Fruit fly (Drosophila melanogaster) whole organism, embryonic: ENCODE data around the gene tws.

ENCODE experiments used
- Adf1 ChIP-seq: fragments of 200-800 bp; sonication (Bioruptor generic); IDR thresholded peaks from 2 replicates; pipeline ENCODE4 v1.3.6; 2022; ENCODE audit warnings: missing biosample characterization, missing genetic modification characterization
- CG10431 ChIP-seq: fragments of 200-800 bp; sonication (Bioruptor generic); optimal IDR thresholded peaks from 3 replicates; lab custom pipeline; 2018; ENCODE audit warnings: missing biosample characterization, mild to moderate bottlenecking, missing genetic modification characterization
- CG10462 ChIP-seq: fragments of 200-800 bp; sonication (Bioruptor generic); optimal IDR thresholded peaks from 2 replicates; lab custom pipeline; 2016; ENCODE audit warnings: missing biosample characterization, missing genetic modification characterization
- CG10543 ChIP-seq: fragments of 200-800 bp; sonication (Bioruptor generic); optimal IDR thresholded peaks from 3 replicates; lab custom pipeline; 2017; ENCODE audit warnings: missing biosample characterization, mild to moderate bottlenecking, missing genetic modification characterization, moderate library complexity
- CG11504 ChIP-seq: fragments of 200-800 bp; sonication (Bioruptor generic); optimal IDR thresholded peaks from 3 replicates; lab custom pipeline; 2019; ENCODE audit warnings: missing biosample characterization, mild to moderate bottlenecking, missing genetic modification characterization, moderate library complexity
- CG11695 ChIP-seq: fragments of 200-800 bp; sonication (Bioruptor generic); IDR thresholded peaks from 3 replicates; pipeline ENCODE4 v1.3.6; 2022; ENCODE audit warnings: missing biosample characterization, missing genetic modification characterization
- CG11696 ChIP-seq: fragments of 200-800 bp; sonication (Bioruptor generic); IDR thresholded peaks from 2 replicates; pipeline ENCODE4 v1.3.6; 2022; ENCODE audit warnings: missing biosample characterization, missing genetic modification characterization
- CG12659 ChIP-seq: fragments of 200-800 bp; sonication (Bioruptor generic); optimal IDR thresholded peaks from 3 replicates; lab custom pipeline; 2017; ENCODE audit warnings: mild to moderate bottlenecking, missing biosample characterization, missing genetic modification reagents, missing genetic modification characterization
- CG13624 ChIP-seq: fragments of 200-800 bp; sonication (Bioruptor generic); optimal IDR thresholded peaks from 2 replicates; lab custom pipeline; 2016; ENCODE audit warnings: missing biosample characterization, missing genetic modification characterization
- CG14710 ChIP-seq: fragments of 200-800 bp; sonication (Bioruptor generic); optimal IDR thresholded peaks from 3 replicates; lab custom pipeline; 2019; ENCODE audit warnings: missing biosample characterization, mild to moderate bottlenecking, missing genetic modification characterization, moderate library complexity
- CG16813 ChIP-seq: fragments of 200-800 bp; sonication (Bioruptor generic); IDR thresholded peaks from 3 replicates; pipeline ENCODE4 v1.3.6; 2022; ENCODE audit warnings: missing biosample characterization, missing genetic modification characterization; ENCODE audit not compliant: partially characterized antibody
- CG17361 ChIP-seq: fragments of 200-800 bp; sonication (Bioruptor generic); IDR thresholded peaks from 3 replicates; pipeline ENCODE4 v1.3.6; 2022; ENCODE audit warnings: missing biosample characterization, missing genetic modification characterization
- CG17612 ChIP-seq: fragments of 200-800 bp; sonication (Bioruptor generic); IDR thresholded peaks from 2 replicates; pipeline ENCODE4 v1.3.6; 2022; ENCODE audit warnings: missing biosample characterization, missing genetic modification characterization
- CG17802 ChIP-seq: fragments of 200-800 bp; sonication (Bioruptor generic); optimal IDR thresholded peaks from 2 replicates; lab custom pipeline; 2018; ENCODE audit warnings: missing biosample characterization, mild to moderate bottlenecking, missing genetic modification characterization, moderate library complexity
- CG1792 ChIP-seq: fragments of 200-800 bp; sonication (Bioruptor generic); optimal IDR thresholded peaks from 2 replicates; lab custom pipeline; 2016; ENCODE audit warnings: missing biosample characterization, missing genetic modification characterization
- CG1832 ChIP-seq: fragments of 200-800 bp; sonication (Bioruptor generic); optimal IDR thresholded peaks from 2 replicates; lab custom pipeline; 2017; ENCODE audit warnings: missing biosample characterization, mild to moderate bottlenecking, missing genetic modification characterization, inconsistent platforms
- CG2199 ChIP-seq: fragments of 200-800 bp; sonication (Bioruptor generic); IDR thresholded peaks from 3 replicates; pipeline ENCODE4 v1.3.6; 2022; ENCODE audit warnings: missing biosample characterization, missing genetic modification characterization
- CG4404 ChIP-seq: fragments of 200-800 bp; sonication (Bioruptor generic); IDR thresholded peaks from 2 replicates; pipeline ENCODE4 v1.3.6; 2022; ENCODE audit warnings: missing biosample characterization, missing genetic modification characterization
- CG5180 ChIP-seq: fragments of 200-800 bp; sonication (Bioruptor generic); optimal IDR thresholded peaks from 3 replicates; lab custom pipeline; 2017; ENCODE audit warnings: missing biosample characterization, missing genetic modification characterization, mild to moderate bottlenecking, moderate library complexity, missing genetic modification reagents
- CG6683 ChIP-seq: fragments of 200-800 bp; sonication (Bioruptor generic); optimal IDR thresholded peaks from 2 replicates; lab custom pipeline; 2017; ENCODE audit warnings: missing biosample characterization, mild to moderate bottlenecking, missing genetic modification characterization, missing genetic modification reagents
- CG7271 ChIP-seq: fragments of 200-800 bp; sonication (Bioruptor generic); optimal IDR thresholded peaks from 2 replicates; lab custom pipeline; 2018; ENCODE audit warnings: missing biosample characterization, mild to moderate bottlenecking, missing genetic modification characterization, moderate library complexity
- CG7745 ChIP-seq: fragments of 200-800 bp; sonication (Bioruptor generic); optimal IDR thresholded peaks from 2 replicates; lab custom pipeline; 2018; ENCODE audit warnings: missing biosample characterization, mild to moderate bottlenecking, missing genetic modification characterization, moderate library complexity
- CG7839 ChIP-seq: fragments of 200-800 bp; sonication (Bioruptor generic); optimal IDR thresholded peaks from 3 replicates; lab custom pipeline; 2018; ENCODE audit warnings: missing biosample characterization, mild to moderate bottlenecking, missing genetic modification characterization, moderate library complexity
- CG8089 ChIP-seq: fragments of 200-800 bp; sonication (Bioruptor generic); optimal IDR thresholded peaks from 3 replicates; lab custom pipeline; 2016; ENCODE audit warnings: missing biosample characterization, missing genetic modification characterization
- Camta ChIP-seq: fragments of 200-800 bp; sonication (Bioruptor generic); optimal IDR thresholded peaks from 2 replicates; lab custom pipeline; 2016; ENCODE audit warnings: missing biosample characterization, missing genetic modification characterization
- Dbx ChIP-seq: fragments of 200-800 bp; sonication (Bioruptor generic); IDR thresholded peaks from 3 replicates; pipeline ENCODE4 v1.3.6; 2022; ENCODE audit warnings: missing biosample characterization, missing genetic modification characterization
- Eip74EF ChIP-seq, 2 experiments: fragments of 200-800 bp in 1 of 2; fragments of >200 bp in 1 of 2; sonication (Bioruptor generic) in 1 of 2; optimal IDR thresholded peaks; 2 replicates each; lab custom pipeline; 2017 to 2019; ENCODE audit warnings: missing biosample characterization in 2 of 2, missing genetic modification characterization in 2 of 2, mild to moderate bottlenecking in 1 of 2, moderate library complexity in 1 of 2
- Elba2 ChIP-seq: fragments of 200-800 bp; sonication (Bioruptor generic); optimal IDR thresholded peaks from 3 replicates; lab custom pipeline; 2016; ENCODE audit warnings: missing biosample characterization, missing genetic modification characterization
- Ets97D ChIP-seq: fragments of 200-800 bp; sonication (Bioruptor generic); optimal IDR thresholded peaks from 3 replicates; lab custom pipeline; 2016; ENCODE audit warnings: missing biosample characterization, missing genetic modification characterization
- Fer2 ChIP-seq: fragments of 200-800 bp; sonication (Bioruptor generic); optimal IDR thresholded peaks from 2 replicates; lab custom pipeline; 2018; ENCODE audit warnings: missing biosample characterization, mild to moderate bottlenecking, missing genetic modification characterization, moderate library complexity
- Myb ChIP-seq: fragments of 200-800 bp; sonication (Bioruptor generic); optimal IDR thresholded peaks from 2 replicates; lab custom pipeline; 2016; ENCODE audit warnings: missing biosample characterization, missing genetic modification characterization
- NFAT ChIP-seq: fragments of 200-800 bp; sonication (Bioruptor generic); IDR thresholded peaks from 2 replicates; pipeline ENCODE4 v1.3.6; 2022; ENCODE audit warnings: missing biosample characterization, missing genetic modification characterization
- Sry-β ChIP-seq: fragments of 200-800 bp; sonication (Bioruptor generic); optimal IDR thresholded peaks from 2 replicates; lab custom pipeline; 2018; ENCODE audit warnings: missing biosample characterization, mild to moderate bottlenecking, missing genetic modification characterization, moderate library complexity
- Vsx1 ChIP-seq: fragments of 200-800 bp; sonication (Bioruptor generic); optimal IDR thresholded peaks from 2 replicates; lab custom pipeline; 2017; ENCODE audit warnings: missing biosample characterization, mild to moderate bottlenecking, missing genetic modification characterization, missing genetic modification reagents
- ac ChIP-seq: fragments of 200-800 bp; sonication (Bioruptor generic); optimal IDR thresholded peaks from 3 replicates; lab custom pipeline; 2017; ENCODE audit warnings: missing biosample characterization, mild to moderate bottlenecking, missing genetic modification characterization
- br ChIP-seq: fragments of >200 bp; optimal IDR thresholded peaks from 2 replicates; lab custom pipeline; 2017
- dimm ChIP-seq: fragments of 200-800 bp; sonication (Bioruptor generic); IDR thresholded peaks from 2 replicates; pipeline ENCODE4 v1.3.6; 2022; ENCODE audit warnings: missing biosample characterization, missing genetic modification characterization
- dmrt11E ChIP-seq: fragments of 200-800 bp; sonication (Bioruptor generic); optimal IDR thresholded peaks from 3 replicates; lab custom pipeline; 2018; ENCODE audit warnings: missing biosample characterization, mild to moderate bottlenecking, missing genetic modification characterization, moderate library complexity
- gfzf ChIP-seq: fragments of 200-800 bp; sonication (Bioruptor generic); optimal IDR thresholded peaks from 2 replicates; lab custom pipeline; 2016; ENCODE audit warnings: missing biosample characterization, mild to moderate bottlenecking, missing genetic modification characterization, moderate library complexity
- knrl ChIP-seq: fragments of 200-800 bp; sonication (Bioruptor generic); IDR thresholded peaks from 3 replicates; pipeline ENCODE4 v1.3.6; 2022; ENCODE audit warnings: missing biosample characterization, missing genetic modification characterization; ENCODE audit not compliant: partially characterized antibody
- lov ChIP-seq, 2 experiments: fragments of 200-800 bp in 1 of 2; fragments of >200 bp in 1 of 2; sonication (Bioruptor generic) in 1 of 2; IDR thresholded peaks in 1 of 2; optimal IDR thresholded peaks in 1 of 2; 2 replicates in 1 of 2; 3 replicates in 1 of 2; pipeline versions ENCODE4 v1.3.6 to Lab custom; 2017 to 2022; ENCODE audit warnings: missing biosample characterization in 1 of 2, missing genetic modification characterization in 1 of 2
- mirr ChIP-seq: fragments of 200-800 bp; sonication (Bioruptor generic); optimal IDR thresholded peaks from 3 replicates; lab custom pipeline; 2018; ENCODE audit warnings: missing biosample characterization, mild to moderate bottlenecking, missing genetic modification characterization
- pb ChIP-seq: fragments of 200-800 bp; sonication (Bioruptor generic); optimal IDR thresholded peaks from 3 replicates; lab custom pipeline; 2016; ENCODE audit warnings: missing biosample characterization, missing genetic modification characterization
- pzg ChIP-seq: fragments of 200-800 bp; sonication (Bioruptor generic); optimal IDR thresholded peaks from 3 replicates; lab custom pipeline; 2018; ENCODE audit warnings: missing biosample characterization, mild to moderate bottlenecking, missing genetic modification characterization, moderate library complexity
- run ChIP-seq: fragments of 200-800 bp; sonication (Bioruptor generic); optimal IDR thresholded peaks from 3 replicates; lab custom pipeline; 2018; ENCODE audit warnings: missing biosample characterization, mild to moderate bottlenecking, missing genetic modification characterization
- slbo ChIP-seq: fragments of 200-800 bp; sonication (Bioruptor generic); IDR thresholded peaks from 2 replicates; pipeline ENCODE4 v1.3.6; 2022; ENCODE audit warnings: missing biosample characterization, missing genetic modification characterization
- sr ChIP-seq: fragments of 200-800 bp; sonication (Bioruptor generic); IDR thresholded peaks from 3 replicates; pipeline ENCODE4 v1.3.6; 2022; ENCODE audit warnings: missing biosample characterization, missing genetic modification characterization
- vnd ChIP-seq: fragments of 200-800 bp; sonication (Bioruptor generic); IDR thresholded peaks from 3 replicates; pipeline ENCODE4 v1.3.6; 2022; ENCODE audit warnings: missing biosample characterization, missing genetic modification characterization; ENCODE audit not compliant: partially characterized antibody
- wdn ChIP-seq: fragments of 200-800 bp; sonication (Bioruptor generic); IDR thresholded peaks from 2 replicates; pipeline ENCODE4 v1.3.6; 2022; ENCODE audit warnings: missing biosample characterization, missing genetic modification characterization
- zen ChIP-seq: fragments of 200-800 bp; sonication (Bioruptor generic); optimal IDR thresholded peaks from 3 replicates; lab custom pipeline; 2018; ENCODE audit warnings: missing biosample characterization, mild to moderate bottlenecking, missing genetic modification characterization, moderate library complexity

tws gene

DNA sequence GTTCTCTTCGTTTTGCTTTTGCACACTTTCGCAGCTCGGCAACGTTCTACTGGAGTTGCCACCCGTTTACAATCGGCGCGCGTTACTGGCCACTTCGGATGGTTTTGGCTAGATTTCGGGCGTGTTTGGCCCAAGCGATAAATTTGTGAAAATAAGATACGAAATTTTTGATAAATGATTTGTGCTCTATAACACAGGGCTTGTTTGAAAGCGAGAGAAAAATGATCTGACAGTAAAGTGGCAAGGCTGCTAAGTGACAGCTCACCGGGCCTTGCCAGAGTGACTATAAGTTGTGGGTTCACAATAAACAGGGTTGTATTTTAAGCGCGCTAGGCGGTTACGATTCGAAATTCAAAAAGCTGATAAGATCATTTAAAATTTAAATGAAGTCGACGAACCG is 29.6 kb downstream of the tws start, which contains the start of gene Fmr1 (continued):
- TF ChIP-seq ac (GFP tag; lab: Kevin White, UChicago) (no peak), NFAT (GFP tag; lab: Robert Waterston, UW) (peak; percentile 46; the same call in 1 of the 2 replicates), CG5180 (no peak), CG7839 (peak; percentile 16), lov (optimal IDR thresholded peaks at IDR 0.05; lab: Kevin White, UChicago) (no peak), lov (GFP tag; IDR thresholded peaks at IDR 0.05; lab: Robert Waterston, UW) (no peak), CG17612 (GFP tag; lab: Robert Waterston, UW) (no peak), knrl (peak; percentile 49; the same call in 1 of the 3 replicates), CG1832 (GFP tag; lab: Kevin White, UChicago) (no peak), CG10543 (GFP tag; lab: Kevin White, UChicago) (peak; percentile 44), Sry-β (GFP tag; lab: Kevin White, UChicago) (peak; percentile 23), dmrt11E (tag; lab: Kevin White, UChicago) (peak; percentile 35), Vsx1 (GFP tag; lab: Kevin White, UChicago) (no peak), pzg (GFP tag; lab: Kevin White, UChicago) (peak; percentile 92), CG10462 (GFP tag; lab: Kevin White, UChicago) (peak; percentile 1), Fer2 (tag; lab: Kevin White, UChicago) (peak; percentile 33), CG2199 (GFP tag; lab: Robert Waterston, UW) (0 out of 3 replicates have a peak, but pooled peaks have one; percentile 51), Adf1 (GFP tag; lab: Robert Waterston, UW) (no peak), CG10431 (GFP tag; lab: Kevin White, UChicago) (no peak), CG7271 (tag; lab: Kevin White, UChicago) (no peak), CG6683 (no peak), run (tag; lab: Kevin White, UChicago) (no peak), dimm (no peak), sr (GFP tag; lab: Robert Waterston, UW) (no peak), Elba2 (GFP tag; lab: Kevin White, UChicago) (peak; percentile 40), CG13624 (GFP tag; lab: Kevin White, UChicago) (peak; percentile 59), Dbx (GFP tag; lab: Robert Waterston, UW) (peak; percentile 37; the same call in 1 of the 3 replicates), CG11696 (GFP tag; lab: Robert Waterston, UW) (no peak), CG11695 (GFP tag; lab: Robert Waterston, UW) (no peak), CG17802 (tag; lab: Kevin White, UChicago) (no peak), CG11504 (tag; lab: Kevin White, UChicago) (peak; percentile 64), CG7745 (no peak), CG16813 (peak; percentile 46; the same call in 2 of the 3 replicates), mirr (GFP tag; lab: Kevin White, UChicago) (peak; percentile 46), br (lab: Kevin White, UChicago) (no peak), slbo (GFP tag; lab: Robert Waterston, UW) (peak; percentile 62), Camta (GFP tag; lab: Kevin White, UChicago) (peak; percentile 60), zen (peak; percentile 36), wdn (no peak), CG17361 (GFP tag; lab: Robert Waterston, UW) (peak; percentile 61), Myb (peak; percentile 99), CG1792 (GFP tag; lab: Kevin White, UChicago) (peak; percentile 52), Eip74EF (GFP tag; optimal IDR thresholded peaks at IDR 0.05; lab: Kevin White, UChicago) (no peak), CG8089 (GFP tag; lab: Kevin White, UChicago) (peak; percentile 45), CG4404 (GFP tag; lab: Robert Waterston, UW) (no peak), CG12659 (GFP tag; lab: Kevin White, UChicago) (peak; percentile 81), Ets97D (GFP tag; lab: Kevin White, UChicago) (peak; percentile 96), pb (GFP tag; lab: Kevin White, UChicago) (peak; percentile 60), vnd (GFP tag; lab: Robert Waterston, UW) (no peak), gfzf (GFP tag; lab: Kevin White, UChicago) (peak; percentile 40), CG14710 (tag; lab: Kevin White, UChicago) (peak; percentile 87)
